Fruit fly (Drosophila melanogaster): ENCODE measurements around the gene wac.

The wac gene

dm6 chr3L:211200-211599 lies 46.8 kb upstream of the wac start, which contains the start of gene Prp4k:
Prp4k (minus strand) TSS chr3L:211457.
- TF ChIP-seq CG31365 (tag; optimal IDR thresholded peaks at IDR 0.05) (no peak), lov (optimal IDR thresholded peaks at IDR 0.05) (no peak), lov (GFP tag; IDR thresholded peaks at IDR 0.05) (no peak), Kr (GFP tag; optimal IDR thresholded peaks at IDR 0.05) (no peak), fru (optimal IDR thresholded peaks at IDR 0.05) (no peak), CG14860 (GFP tag; IDR thresholded peaks at IDR 0.05; ENCODE audit: partially characterized antibody) (0 out of 3 replicates have a peak, but pooled peaks have one; percentile 26), Scr (GFP tag; IDR thresholded peaks at IDR 0.05; ENCODE audit: partially characterized antibody) (no peak; the same call in 1 of the 2 replicates), CG12769 (tag; optimal IDR thresholded peaks at IDR 0.05) (no peak), danr (GFP tag; IDR thresholded peaks at IDR 0.05) (no peak), ac (GFP tag; optimal IDR thresholded peaks at IDR 0.05) (no peak), ERR (GFP tag; optimal IDR thresholded peaks at IDR 0.05) (no peak), yki (optimal IDR thresholded peaks at IDR 0.05) (no peak), ase (GFP tag; IDR thresholded peaks at IDR 0.05) (no peak), chn (GFP tag; optimal IDR thresholded peaks at IDR 0.05) (no peak), repo (GFP tag; optimal IDR thresholded peaks at IDR 0.05) (no peak), Usf (GFP tag; optimal IDR thresholded peaks at IDR 0.05) (no peak), tgo (GFP tag; IDR thresholded peaks at IDR 0.05) (no peak), Dip3 (GFP tag; optimal IDR thresholded peaks at IDR 0.05) (no peak), HLHmδ (GFP tag; optimal IDR thresholded peaks at IDR 0.05) (no peak), CG4282 (GFP tag; optimal IDR thresholded peaks at IDR 0.05) (no peak), trem (tag; optimal IDR thresholded peaks at IDR 0.05) (peak; percentile 41), nau (GFP tag; optimal IDR thresholded peaks at IDR 0.05) (no peak), GATAe (GFP tag; conservative IDR thresholded peaks at IDR 0.05) (no peak), nom (GFP tag; optimal IDR thresholded peaks at IDR 0.05) (peak; percentile 49), salm (tag; optimal IDR thresholded peaks at IDR 0.05) (no peak), CG13287 (GFP tag; IDR thresholded peaks at IDR 0.05; ENCODE audit: partially characterized antibody) (peak; percentile 44; the same call in 1 of the 2 replicates), Deaf1 (tag; optimal IDR thresholded peaks at IDR 0.05) (peak; percentile 58), BEAF-32 (GFP tag; optimal IDR thresholded peaks at IDR 0.05) (peak; percentile 11), gfzf (GFP tag; optimal IDR thresholded peaks at IDR 0.05) (peak; percentile 67), bcd (GFP tag; optimal IDR thresholded peaks at IDR 0.05) (no peak), tll (GFP tag; optimal IDR thresholded peaks at IDR 0.05) (no peak), ATbp (GFP tag; optimal IDR thresholded peaks at IDR 0.05) (no peak), oc (tag; optimal IDR thresholded peaks at IDR 0.05) (no peak), peb (GFP tag; IDR thresholded peaks at IDR 0.05) (no peak), lab (GFP tag; optimal IDR thresholded peaks at IDR 0.05) (no peak), ro (GFP tag; IDR thresholded peaks at IDR 0.05) (no peak), CG12155 (GFP tag; optimal IDR thresholded peaks at IDR 0.05) (no peak), CG7839 (tag; optimal IDR thresholded peaks at IDR 0.05) (no peak), stwl (tag; optimal IDR thresholded peaks at IDR 0.05) (peak; percentile 50), CG12071 (GFP tag; optimal IDR thresholded peaks at IDR 0.05) (no peak), Med (GFP tag) (peak; percentile 70), bigmax (GFP tag; optimal IDR thresholded peaks at IDR 0.05) (peak; percentile 56), CG14050 (GFP tag; IDR thresholded peaks at IDR 0.05) (no peak), dpn (GFP tag; optimal IDR thresholded peaks at IDR 0.05) (no peak), Dref (GFP tag; IDR thresholded peaks at IDR 0.05) (no peak), Optix (GFP tag; IDR thresholded peaks at IDR 0.05) (no peak), otp (GFP tag; IDR thresholded peaks at IDR 0.05) (no peak), Stat92E (GFP tag; optimal IDR thresholded peaks at IDR 0.05) (peak in 1 of 3 experiments; percentile 33), rib (GFP tag; IDR thresholded peaks at IDR 0.05) (no peak), CG11696 (GFP tag; IDR thresholded peaks at IDR 0.05) (no peak), Fer1 (GFP tag; optimal IDR thresholded peaks at IDR 0.05) (peak; percentile 21), esg (GFP tag; conservative IDR thresholded peaks at IDR 0.05) (no peak)

Data from whole organism, embryonic.